Worm (Caenorhabditis elegans): ENCODE data around the gene Y37D8A.5.

- no peak for TF ChIP-seq C16A3.4 (tag; optimal IDR thresholded peaks at IDR 0.05)
- TF ChIP-seq skn-1 (tag; optimal IDR thresholded peaks at IDR 0.05) = no peak
Observed at ce11 chrIII:12806712-12807111, 48.6 kb downstream of the Y37D8A.5 start, which contains the start of gene BE10.5.
